Worm (Caenorhabditis elegans): Measurements from ENCODE around the gene nhr-190.

ce11 chrV:620987-621386 lies 21.7 kb downstream of the nhr-190 start:
- no peak for TF ChIP-seq T26A5.8 (tag; optimal IDR thresholded peaks at IDR 0.05)
- no peak for TF ChIP-seq tbx-9 (tag; optimal IDR thresholded peaks at IDR 0.05; ENCODE audit: borderline replicate concordance)
- no peak for TF ChIP-seq hlh-26 (GFP tag; conservative IDR thresholded peaks at IDR 0.05)
- no peak for TF ChIP-seq unc-62 (GFP tag; optimal IDR thresholded peaks at IDR 0.05)
- no peak for TF ChIP-seq let-526 (GFP tag; IDR thresholded peaks at IDR 0.05)
- no peak for TF ChIP-seq C06A6.2 (GFP tag; conservative IDR thresholded peaks at IDR 0.05)
- no peak for TF ChIP-seq nhr-90 (tag; optimal IDR thresholded peaks at IDR 0.05)
- no peak for TF ChIP-seq F22D6.2 (tag; optimal IDR thresholded peaks at IDR 0.05)
- TF ChIP-seq dpl-1 (GFP tag; optimal IDR thresholded peaks at IDR 0.05) = no peak
- no peak for TF ChIP-seq F23B12.7 (tag; optimal IDR thresholded peaks at IDR 0.05; ENCODE audit: insufficient read depth)

Data from whole organism, young adult.